Worm (Caenorhabditis elegans) whole organism, early embryonic: Measurements from ENCODE around the gene F25H9.6.

ENCODE experiments used
- B0310.2 ChIP-seq: sonication (generic microtip); optimal IDR thresholded peaks from 2 replicates; lab custom pipeline; 2016; ENCODE audit warnings: mild to moderate bottlenecking, missing genetic modification characterization, missing compliant biosample characterization
- F13C5.2 ChIP-seq: sonication (generic microtip); optimal IDR thresholded peaks from 2 replicates; lab custom pipeline; 2017; ENCODE audit warnings: mild to moderate bottlenecking, missing genetic modification characterization, inconsistent platforms, missing compliant biosample characterization
- aly-1 ChIP-seq: sonication (generic microtip); optimal IDR thresholded peaks from 2 replicates; lab custom pipeline; 2016; ENCODE audit warnings: missing genetic modification characterization, missing compliant biosample characterization
- ama-1 ChIP-seq: fragments of 150-350 bp; optimal IDR thresholded peaks from 2 replicates; lab custom pipeline; 2014
- ceh-13 ChIP-seq: fragments of 200-800 bp; sonication (Bioruptor generic); optimal IDR thresholded peaks from 2 replicates; lab custom pipeline; 2018; ENCODE audit warnings: mild to moderate bottlenecking, missing genetic modification characterization, missing compliant biosample characterization
- ceh-36 ChIP-seq: sonication (generic microtip); optimal IDR thresholded peaks from 2 replicates; lab custom pipeline; 2016; ENCODE audit warnings: missing genetic modification characterization, inconsistent platforms, missing compliant biosample characterization
- ets-7 ChIP-seq: sonication (generic microtip); optimal IDR thresholded peaks from 2 replicates; lab custom pipeline; 2016; ENCODE audit warnings: missing genotype, missing genetic modification characterization, missing compliant biosample characterization
- flt-1 ChIP-seq: fragments of 200-800 bp; sonication (Bioruptor generic); IDR thresholded peaks from 2 replicates; pipeline ENCODE4 v1.3.6; 2022; ENCODE audit warnings: missing genetic modification characterization, missing compliant biosample characterization
- hmbx-1 ChIP-seq: sonication (generic microtip); optimal IDR thresholded peaks from 2 replicates; lab custom pipeline; 2016; ENCODE audit warnings: mild to moderate bottlenecking, missing genetic modification characterization, missing compliant biosample characterization
- hmg-4 ChIP-seq: fragments of 200-800 bp; sonication (Bioruptor generic); optimal IDR thresholded peaks from 2 replicates; lab custom pipeline; 2018; ENCODE audit warnings: mild to moderate bottlenecking, missing genetic modification characterization, missing compliant biosample characterization
- hnd-1 ChIP-seq: sonication (generic microtip); optimal IDR thresholded peaks from 2 replicates; lab custom pipeline; 2016; ENCODE audit warnings: missing genetic modification characterization, missing compliant biosample characterization
- pes-1 ChIP-seq: fragments of 200-800 bp; sonication (Bioruptor generic); IDR thresholded peaks from 2 replicates; pipeline ENCODE4 v1.3.6; 2022; ENCODE audit warnings: missing genetic modification reagents, missing genetic modification characterization, missing compliant biosample characterization
- scrt-1 ChIP-seq: fragments of 200-800 bp; sonication (Bioruptor generic); IDR thresholded peaks from 2 replicates; pipeline ENCODE4 v1.3.6; 2022; ENCODE audit warnings: missing genetic modification characterization, missing compliant biosample characterization
- sea-1 ChIP-seq: fragments of 200-800 bp; sonication (Bioruptor generic); conservative IDR thresholded peaks from 2 replicates; pipeline ENCODE4 v1.3.6; 2022; ENCODE audit warnings: missing genetic modification characterization, missing compliant biosample characterization
- tbx-11 ChIP-seq: fragments of 200-800 bp; sonication (Bioruptor generic); IDR thresholded peaks from 2 replicates; pipeline ENCODE4 v1.3.6; 2022; ENCODE audit warnings: missing genetic modification characterization, missing compliant biosample characterization
- tbx-37 ChIP-seq: fragments of 200-800 bp; sonication (Bioruptor generic); conservative IDR thresholded peaks from 2 replicates; pipeline ENCODE4 v1.3.6; 2022; ENCODE audit warnings: missing genetic modification reagents, missing genetic modification characterization, missing compliant biosample characterization
- tra-4 ChIP-seq: sonication (generic microtip); optimal IDR thresholded peaks from 2 replicates; lab custom pipeline; 2017; ENCODE audit warnings: missing genetic modification characterization, missing compliant biosample characterization

Gene F25H9.6

DNA sequence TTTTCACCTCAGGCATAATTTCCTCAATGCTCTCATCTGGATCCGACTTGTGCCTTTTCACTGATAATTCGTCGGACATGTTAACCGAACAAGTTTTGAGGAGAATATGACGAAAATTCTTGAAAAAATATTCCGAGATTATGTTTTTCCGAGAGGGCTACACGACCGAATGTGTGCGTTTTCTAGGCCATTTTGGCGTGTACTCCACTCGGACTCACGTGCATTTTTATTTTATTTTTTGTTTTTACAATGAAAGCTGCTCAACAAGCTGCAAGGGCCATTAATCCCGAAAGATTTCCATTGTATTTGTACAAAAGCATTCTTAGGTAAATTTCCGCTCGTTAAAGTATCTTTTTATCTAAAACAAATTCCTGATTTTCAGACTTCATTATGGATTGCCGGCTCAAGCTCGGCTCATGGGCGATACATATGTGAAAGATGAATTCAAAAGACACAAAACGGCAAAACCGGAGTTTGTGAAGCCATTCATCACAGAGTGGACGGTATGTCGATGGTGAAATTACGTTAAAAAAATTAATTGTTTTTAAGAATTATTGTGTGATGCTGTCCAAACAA lies at the start of gene F25H9.6, which contains the start of gene F25H9.7:
Gene F25H9.6 (minus strand): TSS at position 172 of the 576 bp plus-strand sequence.
Gene F25H9.7 (plus strand): TSS at position 187 of the 576 bp plus-strand sequence.
- peak; percentile 7 for TF ChIP-seq hnd-1
- 0 out of 2 replicates have a peak, but pooled peaks have one; percentile 32 for TF ChIP-seq scrt-1
- peak; percentile 89 for TF ChIP-seq tbx-37 (GFP tag; lab: Robert Waterston, UW)
- TF ChIP-seq F13C5.2 (tag; lab: Kevin White, UChicago): peak; percentile 64
- TF ChIP-seq sea-1 (GFP tag; lab: Robert Waterston, UW): no peak
- TF ChIP-seq pes-1 (GFP tag; lab: Robert Waterston, UW): peak; percentile 72
- peak; percentile 58 for TF ChIP-seq flt-1 (GFP tag; lab: Robert Waterston, UW)
- 0 out of 2 replicates have a peak, but pooled peaks have one; percentile 17 for TF ChIP-seq tbx-11 (GFP tag; lab: Robert Waterston, UW)
- TF ChIP-seq ama-1 (lab: Kevin White, UChicago): no peak
- TF ChIP-seq B0310.2 (tag; lab: Kevin White, UChicago): no peak
- peak; percentile 37 for TF ChIP-seq ets-7 (tag; lab: Kevin White, UChicago)
- no peak for TF ChIP-seq tra-4 (tag; lab: Kevin White, UChicago)

- TF ChIP-seq ets-7 (tag; lab: Kevin White, UChicago) (no peak), scrt-1 (no peak), ama-1 (lab: Kevin White, UChicago) (no peak), ceh-13 (GFP tag; lab: Kevin White, UChicago) (no peak), aly-1 (no peak), hmg-4 (GFP tag; lab: Kevin White, UChicago) (no peak), ceh-36 (no peak), hmbx-1 (tag; lab: Kevin White, UChicago) (no peak), tbx-11 (GFP tag; lab: Robert Waterston, UW) (no peak), tbx-37 (GFP tag; lab: Robert Waterston, UW) (no peak), F13C5.2 (tag; lab: Kevin White, UChicago) (no peak)
Measured at ce11 chrV:13515115-13515514, 47.0 kb upstream of the F25H9.6 start, which contains the start of gene semi-1. Gene semi-1 (minus strand): TSS chrV:13515215.

- TF ChIP-seq hmbx-1 (tag; lab: Kevin White, UChicago) (no peak), F13C5.2 (tag; lab: Kevin White, UChicago) (no peak), tbx-37 (GFP tag; lab: Robert Waterston, UW) (no peak)
Measured at ce11 chrV:13512515-13512914, 44.4 kb upstream of the F25H9.6 start.

- TF ChIP-seq ceh-13 (GFP tag; lab: Kevin White, UChicago) (no peak), F13C5.2 (tag; lab: Kevin White, UChicago) (no peak), hmg-4 (GFP tag; lab: Kevin White, UChicago) (no peak), flt-1 (GFP tag; lab: Robert Waterston, UW) (no peak), ceh-36 (no peak), B0310.2 (tag; lab: Kevin White, UChicago) (no peak), tbx-11 (GFP tag; lab: Robert Waterston, UW) (no peak), tra-4 (tag; lab: Kevin White, UChicago) (no peak), hmbx-1 (tag; lab: Kevin White, UChicago) (no peak), ets-7 (tag; lab: Kevin White, UChicago) (no peak), hnd-1 (no peak), tbx-37 (GFP tag; lab: Robert Waterston, UW) (no peak)
Measured at ce11 chrV:13511618-13512017, 43.5 kb upstream of the F25H9.6 start, which contains the start of gene avr-15. Gene avr-15 (minus strand): TSS chrV:13511718.

ce11 chrV:13506321-13506720 lies 38.2 kb upstream of the F25H9.6 start, which contains the start of gene R11G10.4:
Gene R11G10.4 (plus strand): TSS chrV:13506621.
- TF ChIP-seq hmbx-1 (tag; lab: Kevin White, UChicago) (no peak), sea-1 (GFP tag; lab: Robert Waterston, UW) (no peak), hnd-1 (no peak), ets-7 (tag; lab: Kevin White, UChicago) (no peak), hmg-4 (GFP tag; lab: Kevin White, UChicago) (no peak), tbx-11 (GFP tag; lab: Robert Waterston, UW) (no peak), tbx-37 (GFP tag; lab: Robert Waterston, UW) (no peak), pes-1 (GFP tag; lab: Robert Waterston, UW) (no peak), ceh-36 (no peak), aly-1 (no peak), flt-1 (GFP tag; lab: Robert Waterston, UW) (no peak), B0310.2 (tag; lab: Kevin White, UChicago) (no peak), tra-4 (tag; lab: Kevin White, UChicago) (no peak), ama-1 (lab: Kevin White, UChicago) (no peak), F13C5.2 (tag; lab: Kevin White, UChicago) (no peak), scrt-1 (no peak), ceh-13 (GFP tag; lab: Kevin White, UChicago) (no peak)

ce11 chrV:13499227-13499626 lies 31.1 kb upstream of the F25H9.6 start:
- no peak for TF ChIP-seq scrt-1
- TF ChIP-seq sea-1 (GFP tag; lab: Robert Waterston, UW): no peak
- no peak for TF ChIP-seq hmg-4 (GFP tag; lab: Kevin White, UChicago)
- no peak for TF ChIP-seq tbx-37 (GFP tag; lab: Robert Waterston, UW)
- TF ChIP-seq pes-1 (GFP tag; lab: Robert Waterston, UW): no peak
- TF ChIP-seq hmbx-1 (tag; lab: Kevin White, UChicago): no peak
- no peak for TF ChIP-seq F13C5.2 (tag; lab: Kevin White, UChicago)
- no peak for TF ChIP-seq ceh-13 (GFP tag; lab: Kevin White, UChicago)
- no peak for TF ChIP-seq tbx-11 (GFP tag; lab: Robert Waterston, UW)
- no peak for TF ChIP-seq ets-7 (tag; lab: Kevin White, UChicago)
- TF ChIP-seq aly-1: no peak
- TF ChIP-seq flt-1 (GFP tag; lab: Robert Waterston, UW): no peak
- TF ChIP-seq tra-4 (tag; lab: Kevin White, UChicago): no peak
